Worm (Caenorhabditis elegans) whole organism, L4 larva: Measurements from ENCODE around the gene lin-54.

Experiments used
- D1046.2 ChIP-seq: fragments of 200-800 bp; sonication (Bioruptor generic); IDR thresholded peaks from 2 replicates; pipeline ENCODE4 v1.3.6; 2022; ENCODE audit warnings: missing genetic modification characterization, missing compliant biosample characterization
- F10B5.3 ChIP-seq: sonication (generic microtip); optimal IDR thresholded peaks from 2 replicates; lab custom pipeline; 2016; ENCODE audit warnings: mild to moderate bottlenecking, missing genetic modification characterization, missing compliant biosample characterization
- F26F4.8 ChIP-seq: fragments of 200-800 bp; sonication (Bioruptor generic); conservative IDR thresholded peaks from 2 replicates; pipeline ENCODE4 v1.3.6; 2022; ENCODE audit warnings: missing genetic modification characterization, missing compliant biosample characterization
- Y75B8A.6 ChIP-seq: fragments of 200-800 bp; sonication (Bioruptor generic); IDR thresholded peaks from 2 replicates; pipeline ENCODE4 v1.3.6; 2022; ENCODE audit warnings: missing genetic modification reagents, missing genetic modification characterization, missing compliant biosample characterization
- aly-2 ChIP-seq: sonication (generic microtip); optimal IDR thresholded peaks from 2 replicates; lab custom pipeline; 2018; ENCODE audit warnings: missing biosample characterization, missing genetic modification characterization
- ama-1 ChIP-seq: fragments of 150-350 bp; optimal IDR thresholded peaks from 2 replicates; lab custom pipeline; 2014; ENCODE audit warnings: inconsistent platforms, mixed read lengths
- arid-1 ChIP-seq: fragments of 200-800 bp; sonication (Bioruptor generic); conservative IDR thresholded peaks from 2 replicates; pipeline ENCODE4 v1.3.6; 2022; ENCODE audit warnings: missing genetic modification reagents, missing genetic modification characterization, missing compliant biosample characterization
- attf-4 ChIP-seq: sonication (generic microtip); optimal IDR thresholded peaks from 3 replicates; lab custom pipeline; 2017; ENCODE audit warnings: missing biosample characterization, missing genetic modification characterization
- ceh-20 ChIP-seq: fragments of 200-800 bp; sonication (Bioruptor generic); IDR thresholded peaks from 2 replicates; pipeline ENCODE4 v1.3.6; 2022; ENCODE audit warnings: missing genetic modification reagents, missing genetic modification characterization, missing compliant biosample characterization
- ceh-32 ChIP-seq: sonication (generic microtip); optimal IDR thresholded peaks from 2 replicates; lab custom pipeline; 2016; ENCODE audit warnings: mild to moderate bottlenecking, missing genetic modification characterization, missing compliant biosample characterization; ENCODE audit not compliant: poor library complexity
- ceh-62 ChIP-seq: sonication (generic microtip); optimal IDR thresholded peaks from 2 replicates; lab custom pipeline; 2017; ENCODE audit warnings: missing biosample characterization, missing genetic modification characterization
- cey-2 ChIP-seq: sonication (generic microtip); optimal IDR thresholded peaks from 3 replicates; lab custom pipeline; 2017; ENCODE audit warnings: missing genetic modification characterization, mild to moderate bottlenecking, missing compliant biosample characterization, antibody characterized with exemption, borderline replicate concordance; ENCODE audit not compliant: insufficient read depth
- ctbp-1 ChIP-seq: fragments of 200-800 bp; sonication (Bioruptor generic); IDR thresholded peaks from 2 replicates; pipeline ENCODE4 v1.3.6; 2022; ENCODE audit warnings: missing genetic modification reagents, missing genetic modification characterization, missing compliant biosample characterization
- dmd-6 ChIP-seq: fragments of 200-800 bp; sonication (Bioruptor generic); IDR thresholded peaks from 2 replicates; pipeline ENCODE4 v1.3.6; 2022; ENCODE audit warnings: missing genetic modification reagents, missing genetic modification characterization, missing compliant biosample characterization
- dmd-8 ChIP-seq: fragments of 200-800 bp; sonication (Bioruptor generic); IDR thresholded peaks from 2 replicates; pipeline ENCODE4 v1.3.6; 2022; ENCODE audit warnings: missing genetic modification characterization, missing compliant biosample characterization
- dpl-1 ChIP-seq: fragments of 150-350 bp; optimal IDR thresholded peaks from 2 replicates; lab custom pipeline; 2014; ENCODE audit warnings: missing biosample characterization, missing genetic modification reagents, missing genetic modification characterization
- duxl-1 ChIP-seq: sonication (generic microtip); optimal IDR thresholded peaks from 2 replicates; lab custom pipeline; 2016; ENCODE audit warnings: mild to moderate bottlenecking, missing genetic modification characterization, moderate library complexity, missing compliant biosample characterization; ENCODE audit not compliant: poor library complexity
- dve-1 ChIP-seq: sonication (generic microtip); optimal IDR thresholded peaks from 2 replicates; lab custom pipeline; 2017; ENCODE audit warnings: antibody characterized with exemption, mild to moderate bottlenecking, missing genetic modification characterization, missing compliant biosample characterization; ENCODE audit not compliant: insufficient read depth
- egl-43 ChIP-seq: fragments of 200-800 bp; sonication (Bioruptor generic); IDR thresholded peaks from 2 replicates; pipeline ENCODE4 v1.3.6; 2022; ENCODE audit warnings: missing genetic modification reagents, missing genetic modification characterization, missing compliant biosample characterization
- fkh-10 ChIP-seq: fragments of 150-350 bp; optimal IDR thresholded peaks from 2 replicates; lab custom pipeline; 2014; ENCODE audit warnings: missing biosample characterization, missing genetic modification reagents, missing genetic modification characterization
- fos-1 ChIP-seq: fragments of 150-350 bp; optimal IDR thresholded peaks from 2 replicates; lab custom pipeline; 2014; ENCODE audit warnings: missing biosample characterization, missing genetic modification characterization
- gei-8 ChIP-seq: fragments of 200-800 bp; sonication (Bioruptor generic); optimal IDR thresholded peaks from 2 replicates; lab custom pipeline; 2018; ENCODE audit warnings: mild to moderate bottlenecking, missing genetic modification characterization, missing compliant biosample characterization
- hif-1 ChIP-seq, 2 experiments: sonication (generic microtip); optimal IDR thresholded peaks; 2 replicates each; lab custom pipeline; 2016 to 2017; ENCODE audit warnings: missing compliant biosample characterization in 2 of 2, missing genetic modification characterization in 2 of 2, missing genetic modification reagents in 2 of 2, missing genotype in 2 of 2, mild to moderate bottlenecking in 1 of 2
- jun-1 ChIP-seq: fragments of 150-350 bp; optimal IDR thresholded peaks from 2 replicates; lab custom pipeline; 2014; ENCODE audit warnings: missing biosample characterization, missing genetic modification reagents, missing genetic modification characterization
- lin-13 ChIP-seq: fragments of 150-350 bp; optimal IDR thresholded peaks from 2 replicates; lab custom pipeline; 2014; ENCODE audit warnings: missing biosample characterization, missing genetic modification reagents, missing genetic modification characterization
- lin-29 ChIP-seq: fragments of 200-800 bp; sonication (Bioruptor generic); IDR thresholded peaks from 2 replicates; pipeline ENCODE4 v1.3.6; 2022; ENCODE audit warnings: missing genetic modification reagents, missing genetic modification characterization, missing compliant biosample characterization
- lin-38 ChIP-seq: fragments of 200-800 bp; sonication (Bioruptor generic); IDR thresholded peaks from 2 replicates; pipeline ENCODE4 v1.3.6; 2022; ENCODE audit warnings: missing genetic modification reagents, missing genetic modification characterization, missing compliant biosample characterization
- madf-5 ChIP-seq, 2 experiments: fragments of 200-800 bp; sonication (Bioruptor generic); IDR thresholded peaks; 2 replicates each; pipeline ENCODE4 v1.3.6; 2022; ENCODE audit warnings: missing compliant biosample characterization in 2 of 2, missing genetic modification characterization in 2 of 2
- mdt-29 ChIP-seq: fragments of 200-800 bp; sonication (Bioruptor generic); IDR thresholded peaks from 2 replicates; pipeline ENCODE4 v1.3.6; 2022; ENCODE audit warnings: missing genetic modification reagents, missing genetic modification characterization, missing compliant biosample characterization
- mxl-2 ChIP-seq: fragments of 200-800 bp; sonication (Bioruptor generic); conservative IDR thresholded peaks from 2 replicates; pipeline ENCODE4 v1.3.6; 2022; ENCODE audit warnings: missing genetic modification reagents, missing genetic modification characterization, missing compliant biosample characterization
- mxl-3 ChIP-seq: fragments of 200-800 bp; sonication (Bioruptor generic); optimal IDR thresholded peaks from 2 replicates; lab custom pipeline; 2018; ENCODE audit warnings: mild to moderate bottlenecking, missing genetic modification characterization, missing compliant biosample characterization
- nhr-10 ChIP-seq: fragments of 150-350 bp; optimal IDR thresholded peaks from 2 replicates; lab custom pipeline; 2014; ENCODE audit warnings: missing biosample characterization, missing genetic modification characterization
- nhr-102 ChIP-seq: sonication (generic microtip); optimal IDR thresholded peaks from 2 replicates; lab custom pipeline; 2016; ENCODE audit warnings: mild to moderate bottlenecking, missing genetic modification characterization, moderate library complexity, missing compliant biosample characterization
- nhr-48 ChIP-seq: sonication (generic microtip); optimal IDR thresholded peaks from 2 replicates; lab custom pipeline; 2016; ENCODE audit warnings: mild to moderate bottlenecking, missing genetic modification characterization, missing compliant biosample characterization
- nhr-6 ChIP-seq: fragments of 150-350 bp; optimal IDR thresholded peaks from 2 replicates; lab custom pipeline; 2014; ENCODE audit warnings: missing biosample characterization, missing genetic modification characterization
- nhr-77 ChIP-seq: fragments of 150-350 bp; optimal IDR thresholded peaks from 2 replicates; lab custom pipeline; 2014; ENCODE audit warnings: missing biosample characterization, missing genetic modification characterization
- pha-4 ChIP-seq, 2 experiments: fragments of 150-350 bp in 1 of 2; fragments of 200-800 bp in 1 of 2; sonication (Bioruptor generic) in 1 of 2; IDR thresholded peaks in 1 of 2; optimal IDR thresholded peaks in 1 of 2; 2 replicates each; pipeline versions ENCODE4 v1.3.6 to Lab custom; 2014 to 2022; ENCODE audit warnings: missing genetic modification characterization in 2 of 2, missing genetic modification reagents in 2 of 2, missing biosample characterization in 1 of 2, missing compliant biosample characterization in 1 of 2
- php-3 ChIP-seq: fragments of 200-800 bp; sonication (Bioruptor generic); IDR thresholded peaks from 2 replicates; pipeline ENCODE4 v1.3.6; 2022; ENCODE audit warnings: missing genetic modification reagents, missing genetic modification characterization, missing compliant biosample characterization
- set-16 ChIP-seq: fragments of 200-800 bp; sonication (Bioruptor generic); IDR thresholded peaks from 2 replicates; pipeline ENCODE4 v1.3.6; 2022; ENCODE audit warnings: missing genetic modification reagents, missing genetic modification characterization, missing compliant biosample characterization
- spr-1 ChIP-seq: sonication (generic microtip); optimal IDR thresholded peaks from 2 replicates; lab custom pipeline; 2016; ENCODE audit warnings: mild to moderate bottlenecking, missing genetic modification characterization, missing compliant biosample characterization
- tag-97 ChIP-seq: fragments of 200-800 bp; sonication (Bioruptor generic); IDR thresholded peaks from 2 replicates; pipeline ENCODE4 v1.3.6; 2022; ENCODE audit warnings: missing genetic modification characterization, missing compliant biosample characterization
- vab-7 ChIP-seq: fragments of 200-800 bp; sonication (Bioruptor generic); IDR thresholded peaks from 2 replicates; pipeline ENCODE4 v1.3.6; 2022; ENCODE audit warnings: missing genetic modification reagents, missing genetic modification characterization, missing compliant biosample characterization
- zag-1 ChIP-seq: fragments of 150-350 bp; optimal IDR thresholded peaks from 2 replicates; lab custom pipeline; 2014; ENCODE audit warnings: missing biosample characterization, missing genetic modification characterization
- zfp-2 ChIP-seq: sonication (generic microtip); optimal IDR thresholded peaks from 2 replicates; lab custom pipeline; 2016; ENCODE audit warnings: mild to moderate bottlenecking, missing genetic modification characterization, missing compliant biosample characterization
- zfp-3 ChIP-seq: fragments of 200-800 bp; sonication (Bioruptor generic); conservative IDR thresholded peaks from 2 replicates; pipeline ENCODE4 v1.3.6; 2022; ENCODE audit warnings: missing genetic modification reagents, missing genetic modification characterization, missing compliant biosample characterization
- zip-11 ChIP-seq: fragments of 200-800 bp; sonication (Bioruptor generic); IDR thresholded peaks from 2 replicates; pipeline ENCODE4 v1.3.6; 2022; ENCODE audit warnings: missing genetic modification characterization, missing compliant biosample characterization
- zip-2 ChIP-seq: fragments of 150-350 bp; optimal IDR thresholded peaks from 2 replicates; lab custom pipeline; 2014; ENCODE audit warnings: missing biosample characterization, missing genetic modification characterization
- ztf-11 ChIP-seq: fragments of 150-350 bp; optimal IDR thresholded peaks from 2 replicates; lab custom pipeline; 2014; ENCODE audit warnings: missing biosample characterization, missing genetic modification characterization
- ztf-7 ChIP-seq: fragments of 150-350 bp; optimal IDR thresholded peaks from 2 replicates; lab custom pipeline; 2014; ENCODE audit warnings: missing biosample characterization, missing genetic modification characterization

The lin-54 gene

DNA sequence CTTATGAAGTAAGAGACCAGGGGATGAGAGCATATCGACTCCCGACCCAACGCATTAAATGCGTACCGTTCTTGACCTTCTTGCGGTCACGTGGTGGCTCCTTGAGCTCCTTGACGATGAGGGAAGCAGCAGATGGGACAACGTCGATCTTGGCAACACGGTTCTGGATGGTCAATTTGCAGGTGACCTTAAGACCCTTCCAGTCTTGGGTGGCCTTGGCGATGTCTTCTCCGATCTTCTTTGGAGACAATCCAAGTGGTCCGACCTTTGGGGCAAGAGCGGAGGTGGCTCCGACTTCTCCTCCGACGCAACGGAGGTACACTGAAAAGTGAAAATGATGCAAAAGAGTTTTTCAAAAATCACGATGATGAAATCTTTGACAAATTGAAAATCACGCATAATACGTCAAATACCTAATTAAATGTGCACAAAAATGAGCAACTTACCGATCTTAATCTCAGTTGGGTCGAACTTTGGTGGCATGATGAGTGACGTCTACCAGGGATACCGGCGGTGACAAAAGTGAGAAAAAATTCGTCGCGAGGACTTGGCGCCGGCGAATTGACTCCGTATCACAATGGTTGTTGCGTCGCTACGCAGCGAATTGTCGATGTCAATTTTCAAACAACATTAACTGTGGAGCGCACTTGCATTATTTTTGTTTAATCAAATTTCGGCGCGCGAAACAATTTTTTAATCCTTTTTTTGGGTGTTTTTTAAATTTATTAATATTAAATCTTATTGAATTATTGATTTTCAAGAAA, 584 bp upstream of the lin-54 start, which contains the start of gene rpl-12 (continued):
- TF ChIP-seq ceh-32 (tag; lab: Kevin White, UChicago) (peak; percentile 68), zip-11 (GFP tag; lab: Robert Waterston, UW) (no peak), pha-4 (GFP tag; IDR thresholded peaks at IDR 0.05; lab: Robert Waterston, UW) (peak; percentile 97), pha-4 (tag; optimal IDR thresholded peaks at IDR 0.05; lab: Kevin White, UChicago) (peak; percentile 99), duxl-1 (tag; lab: Kevin White, UChicago) (peak; percentile 93), ztf-11 (tag; lab: Kevin White, UChicago) (no peak), lin-38 (GFP tag; lab: Robert Waterston, UW) (peak; percentile 100), ceh-20 (peak; percentile 99), aly-2 (tag; lab: Kevin White, UChicago) (peak; percentile 70), arid-1 (GFP tag; lab: Robert Waterston, UW) (peak; percentile 95), fkh-10 (GFP tag; lab: Kevin White, UChicago) (peak; percentile 100), spr-1 (tag; lab: Kevin White, UChicago) (peak; percentile 97), attf-4 (tag; lab: Kevin White, UChicago) (no peak), ctbp-1 (peak; percentile 96), dve-1 (tag; lab: Kevin White, UChicago) (peak; percentile 100), set-16 (GFP tag; lab: Robert Waterston, UW) (peak; percentile 40), zfp-3 (peak; percentile 97), D1046.2 (GFP tag; lab: Robert Waterston, UW) (peak; percentile 96), Y75B8A.6 (peak; percentile 97), lin-29 (peak; percentile 95), nhr-102 (peak; percentile 98), madf-5 (GFP tag; IDR thresholded peaks at IDR 0.05; lab: Robert Waterston, UW) (peak; percentile 54 to 83; a peak in 3 of 4 replicates), cey-2 (tag; lab: Kevin White, UChicago) (peak; percentile 53), dmd-6 (peak; percentile 99), mxl-3 (GFP tag; lab: Kevin White, UChicago) (no peak), gei-8 (peak; percentile 23), nhr-6 (tag; lab: Kevin White, UChicago) (peak; percentile 99), ztf-7 (tag; lab: Kevin White, UChicago) (peak; percentile 97), vab-7 (peak; percentile 97), lin-13 (peak; percentile 97), tag-97 (GFP tag; lab: Robert Waterston, UW) (no peak), F10B5.3 (tag; lab: Kevin White, UChicago) (peak; percentile 90), nhr-48 (peak; percentile 92), jun-1 (tag; lab: Kevin White, UChicago) (peak; percentile 93), nhr-10 (tag; lab: Kevin White, UChicago) (peak; percentile 77), mxl-2 (peak; percentile 88), zfp-2 (tag; lab: Kevin White, UChicago) (peak; percentile 99), egl-43 (GFP tag; lab: Robert Waterston, UW) (peak; percentile 92), nhr-77 (tag; lab: Kevin White, UChicago) (peak; percentile 98), ama-1 (lab: Kevin White, UChicago) (peak; percentile 93), php-3 (GFP tag; lab: Robert Waterston, UW) (peak; percentile 93), dmd-8 (GFP tag; lab: Robert Waterston, UW) (0 out of 2 replicates have a peak, but pooled peaks have one; percentile 41), mdt-29 (peak; percentile 88), ceh-62 (tag; lab: Kevin White, UChicago) (no peak), dpl-1 (GFP tag; lab: Kevin White, UChicago) (peak; percentile 98), F26F4.8 (GFP tag; lab: Robert Waterston, UW) (no peak), fos-1 (tag; lab: Kevin White, UChicago) (peak; percentile 65), zip-2 (tag; lab: Kevin White, UChicago) (peak; percentile 88), hif-1 (tag; optimal IDR thresholded peaks at IDR 0.05; lab: Kevin White, UChicago) (peak; percentile 82 to 95), zag-1 (tag; lab: Kevin White, UChicago) (peak; percentile 58)
